Worm (Caenorhabditis elegans) whole organism, L1 larva: ENCODE measurements around the gene R02E4.2.

Experiments
- C16A3.4 ChIP-seq: fragments of 150-350 bp; optimal IDR thresholded peaks from 2 replicates; lab custom pipeline; 2014; ENCODE audit warnings: missing biosample characterization, missing genetic modification characterization
- aha-1 ChIP-seq: fragments of 150-350 bp; optimal IDR thresholded peaks from 2 replicates; lab custom pipeline; 2014; ENCODE audit warnings: missing biosample characterization, missing genetic modification characterization
- alr-1 ChIP-seq: fragments of 200-800 bp; sonication (Bioruptor generic); optimal IDR thresholded peaks from 2 replicates; lab custom pipeline; 2018; ENCODE audit warnings: borderline replicate concordance, mild to moderate bottlenecking, missing genetic modification characterization, missing compliant biosample characterization
- aly-2 ChIP-seq: fragments of 150-350 bp; optimal IDR thresholded peaks from 2 replicates; lab custom pipeline; 2014; ENCODE audit warnings: missing biosample characterization, missing genetic modification characterization
- ceh-8 ChIP-seq: fragments of 200-800 bp; sonication (Bioruptor generic); optimal IDR thresholded peaks from 2 replicates; lab custom pipeline; 2018; ENCODE audit warnings: mild to moderate bottlenecking, missing genetic modification characterization, moderate library complexity, missing compliant biosample characterization
- ceh-90 ChIP-seq: sonication (generic microtip); optimal IDR thresholded peaks from 2 replicates; lab custom pipeline; 2016; ENCODE audit warnings: missing genetic modification characterization, missing compliant biosample characterization
- ces-1 ChIP-seq: fragments of 150-350 bp; optimal IDR thresholded peaks from 2 replicates; lab custom pipeline; 2014; ENCODE audit warnings: missing biosample characterization, missing genetic modification reagents, missing genetic modification characterization
- dsc-1 ChIP-seq: sonication (generic microtip); optimal IDR thresholded peaks from 2 replicates; lab custom pipeline; 2016; ENCODE audit warnings: mild to moderate bottlenecking, missing genetic modification characterization, missing compliant biosample characterization
- efl-1 ChIP-seq, 4 experiments: fragments of 150-350 bp; optimal IDR thresholded peaks in 3 of 4; peaks in 1 of 4; 1 replicate in 1 of 4; 2 replicates in 3 of 4; lab custom pipeline; 2014; ENCODE audit warnings: missing biosample characterization in 2 of 4, missing genetic modification characterization in 2 of 4, missing genetic modification reagents in 2 of 4
- egl-13 ChIP-seq: sonication (generic microtip); optimal IDR thresholded peaks from 2 replicates; lab custom pipeline; 2016; ENCODE audit warnings: missing genotype, missing genetic modification reagents, missing genetic modification characterization, missing compliant biosample characterization
- egl-27 ChIP-seq, 2 experiments: fragments of 150-350 bp in 1 of 2; sonication (generic microtip); optimal IDR thresholded peaks; 3 replicates each; lab custom pipeline; 2017 to 2018; ENCODE audit warnings: missing biosample characterization in 2 of 2, missing genetic modification characterization in 2 of 2, missing genetic modification reagents in 2 of 2
- elt-3 ChIP-seq, 6 experiments: fragments of 150-350 bp in 1 of 6; sonication (generic microtip); optimal IDR thresholded peaks; 2 replicates each; lab custom pipeline; 2017 to 2018; ENCODE audit warnings: missing biosample characterization in 6 of 6, missing genetic modification characterization in 6 of 6, inconsistent platforms in 1 of 6
- ets-5 ChIP-seq: fragments of 200-800 bp; sonication (Bioruptor generic); IDR thresholded peaks from 2 replicates; pipeline ENCODE4 v1.3.6; 2022; ENCODE audit warnings: missing genetic modification characterization, missing compliant biosample characterization
- fkh-8 ChIP-seq: sonication (generic microtip); optimal IDR thresholded peaks from 2 replicates; lab custom pipeline; 2016; ENCODE audit warnings: mild to moderate bottlenecking, missing genetic modification characterization, missing compliant biosample characterization
- hlh-17 ChIP-seq: fragments of 200-800 bp; sonication (Bioruptor generic); optimal IDR thresholded peaks from 2 replicates; lab custom pipeline; 2018; ENCODE audit warnings: missing genetic modification characterization, mild to moderate bottlenecking, missing compliant biosample characterization, moderate library complexity, borderline replicate concordance
- hpl-2 ChIP-seq: fragments of 150-350 bp; optimal IDR thresholded peaks from 2 replicates; lab custom pipeline; 2014; ENCODE audit warnings: missing biosample characterization, missing genetic modification reagents, missing genetic modification characterization
- jun-1 ChIP-seq: fragments of 150-350 bp; optimal IDR thresholded peaks from 2 replicates; lab custom pipeline; 2014; ENCODE audit warnings: missing biosample characterization, missing genetic modification reagents, missing genetic modification characterization
- lin-15B ChIP-seq: fragments of 150-350 bp; sonication (generic microtip); optimal IDR thresholded peaks from 3 replicates; lab custom pipeline; 2014; ENCODE audit warnings: missing biosample characterization, missing genetic modification characterization
- lin-35 ChIP-seq, 2 experiments: fragments of 150-350 bp; optimal IDR thresholded peaks; 2 replicates each; lab custom pipeline; 2014; ENCODE audit warnings: missing biosample characterization in 2 of 2, missing genetic modification characterization in 2 of 2, missing genetic modification reagents in 2 of 2
- lir-3 ChIP-seq: sonication (generic microtip); optimal IDR thresholded peaks from 2 replicates; lab custom pipeline; 2016; ENCODE audit warnings: mild to moderate bottlenecking, missing genetic modification characterization, moderate library complexity, missing compliant biosample characterization; ENCODE audit not compliant: poor library complexity
- lsy-2 ChIP-seq, 2 experiments: fragments of 150-350 bp; optimal IDR thresholded peaks; 2 replicates each; lab custom pipeline; 2014; ENCODE audit warnings: missing biosample characterization in 2 of 2, missing genetic modification characterization in 2 of 2
- mab-9 ChIP-seq: fragments of 200-800 bp; sonication (Bioruptor generic); IDR thresholded peaks from 2 replicates; pipeline ENCODE4 v1.3.6; 2022; ENCODE audit warnings: missing genetic modification reagents, missing genetic modification characterization, missing compliant biosample characterization
- mdl-1 ChIP-seq, 2 experiments: fragments of 150-350 bp; optimal IDR thresholded peaks; 2 replicates each; lab custom pipeline; 2014 to 2017; ENCODE audit warnings: missing biosample characterization in 2 of 2, missing genetic modification characterization in 2 of 2, inconsistent platforms in 1 of 2
- mef-2 ChIP-seq: fragments of 150-350 bp; optimal IDR thresholded peaks from 2 replicates; lab custom pipeline; 2014; ENCODE audit warnings: missing biosample characterization, missing genetic modification characterization
- mep-1 ChIP-seq: fragments of 150-350 bp; optimal IDR thresholded peaks from 2 replicates; lab custom pipeline; 2014; ENCODE audit warnings: missing biosample characterization, missing genetic modification characterization
- nhr-11 ChIP-seq: fragments of 150-350 bp; optimal IDR thresholded peaks from 2 replicates; lab custom pipeline; 2014; ENCODE audit warnings: missing biosample characterization, missing genetic modification characterization
- nhr-12 ChIP-seq: sonication (generic microtip); optimal IDR thresholded peaks from 2 replicates; lab custom pipeline; 2017; ENCODE audit warnings: missing biosample characterization, missing genetic modification characterization
- nhr-237 ChIP-seq: fragments of 150-350 bp; optimal IDR thresholded peaks from 2 replicates; lab custom pipeline; 2014; ENCODE audit warnings: missing biosample characterization, missing genetic modification characterization
- nhr-28 ChIP-seq: fragments of 150-350 bp; optimal IDR thresholded peaks from 2 replicates; lab custom pipeline; 2014; ENCODE audit warnings: missing biosample characterization, missing genetic modification characterization
- nhr-47 ChIP-seq: sonication (generic microtip); optimal IDR thresholded peaks from 2 replicates; lab custom pipeline; 2016; ENCODE audit warnings: mild to moderate bottlenecking, missing genetic modification characterization, moderate library complexity, missing compliant biosample characterization
- nhr-71 ChIP-seq: sonication (generic microtip); optimal IDR thresholded peaks from 2 replicates; lab custom pipeline; 2016; ENCODE audit warnings: mild to moderate bottlenecking, missing genetic modification characterization, moderate library complexity, missing compliant biosample characterization
- nhr-76 ChIP-seq: sonication (generic microtip); optimal IDR thresholded peaks from 2 replicates; lab custom pipeline; 2017; ENCODE audit warnings: missing biosample characterization, missing genetic modification characterization
- nhr-85 ChIP-seq: sonication (generic microtip); peaks from one replicate; lab custom pipeline; 2016; ENCODE audit warnings: missing genetic modification characterization, inconsistent platforms, missing compliant biosample characterization
- nhr-90 ChIP-seq: sonication (generic microtip); optimal IDR thresholded peaks from 2 replicates; lab custom pipeline; 2016; ENCODE audit warnings: mild to moderate bottlenecking, missing genetic modification characterization, missing compliant biosample characterization; ENCODE audit not compliant: poor library complexity
- pag-3 ChIP-seq: sonication (generic microtip); optimal IDR thresholded peaks from 2 replicates; lab custom pipeline; 2017; ENCODE audit warnings: missing genetic modification characterization, mild to moderate bottlenecking, missing compliant biosample characterization, antibody characterized with exemption, borderline replicate concordance; ENCODE audit not compliant: insufficient read depth
- pax-3 ChIP-seq: fragments of 200-800 bp; sonication (Bioruptor generic); optimal IDR thresholded peaks from 2 replicates; lab custom pipeline; 2018; ENCODE audit warnings: mild to moderate bottlenecking, missing genetic modification characterization, moderate library complexity, missing compliant biosample characterization
- pqm-1 ChIP-seq: sonication (generic microtip); optimal IDR thresholded peaks from 3 replicates; lab custom pipeline; 2017; ENCODE audit warnings: missing biosample characterization, missing genetic modification characterization
- rnt-1 ChIP-seq: sonication (generic microtip); optimal IDR thresholded peaks from 2 replicates; lab custom pipeline; 2016; ENCODE audit warnings: mild to moderate bottlenecking, missing genetic modification characterization, moderate library complexity, missing compliant biosample characterization
- snpc-4 ChIP-seq: fragments of 150-350 bp; optimal IDR thresholded peaks from 2 replicates; lab custom pipeline; 2014; ENCODE audit warnings: missing biosample characterization, missing genetic modification characterization
- snu-23 ChIP-seq: sonication (generic microtip); optimal IDR thresholded peaks from 2 replicates; lab custom pipeline; 2016; ENCODE audit warnings: missing genetic modification characterization, missing compliant biosample characterization
- sox-4 ChIP-seq: sonication (generic microtip); optimal IDR thresholded peaks from 2 replicates; lab custom pipeline; 2016; ENCODE audit warnings: missing genetic modification characterization, missing compliant biosample characterization
- sptf-1 ChIP-seq: fragments of 150-350 bp; optimal IDR thresholded peaks from 2 replicates; lab custom pipeline; 2014; ENCODE audit warnings: missing biosample characterization, missing genetic modification characterization
- sup-37 ChIP-seq: fragments of 200-800 bp; sonication (Bioruptor generic); optimal IDR thresholded peaks from 2 replicates; lab custom pipeline; 2018; ENCODE audit warnings: mild to moderate bottlenecking, missing genetic modification characterization, missing compliant biosample characterization
- swsn-7 ChIP-seq: sonication (generic microtip); optimal IDR thresholded peaks from 2 replicates; lab custom pipeline; 2016; ENCODE audit warnings: missing genetic modification characterization, missing compliant biosample characterization
- tbx-2 ChIP-seq: sonication (generic microtip); optimal IDR thresholded peaks from 2 replicates; lab custom pipeline; 2016; ENCODE audit warnings: missing genetic modification characterization, missing compliant biosample characterization
- tlp-1 ChIP-seq: fragments of 150-350 bp; optimal IDR thresholded peaks from 2 replicates; lab custom pipeline; 2014; ENCODE audit warnings: missing biosample characterization, missing genetic modification characterization
- unc-30 ChIP-seq: sonication (generic microtip); optimal IDR thresholded peaks from 2 replicates; lab custom pipeline; 2017; ENCODE audit warnings: missing biosample characterization, missing genetic modification characterization
- unc-86 ChIP-seq: sonication (generic microtip); optimal IDR thresholded peaks from 2 replicates; lab custom pipeline; 2016; ENCODE audit warnings: missing genetic modification characterization, missing compliant biosample characterization
- unc-98 ChIP-seq: fragments of 200-800 bp; sonication (Bioruptor generic); IDR thresholded peaks from 2 replicates; pipeline ENCODE4 v1.3.6; 2022; ENCODE audit warnings: missing genetic modification characterization, missing compliant biosample characterization
- xbp-1 ChIP-seq: sonication (generic microtip); optimal IDR thresholded peaks from 2 replicates; lab custom pipeline; 2016; ENCODE audit warnings: missing genetic modification characterization, missing compliant biosample characterization
- zip-4 ChIP-seq: fragments of 200-800 bp; sonication (Bioruptor generic); optimal IDR thresholded peaks from 2 replicates; lab custom pipeline; 2018; ENCODE audit warnings: mild to moderate bottlenecking, missing genetic modification characterization, moderate library complexity, missing compliant biosample characterization
- ztf-11 ChIP-seq, 2 experiments: sonication (generic microtip); optimal IDR thresholded peaks; 2 replicates each; lab custom pipeline; 2016 to 2017; ENCODE audit warnings: missing genetic modification characterization in 2 of 2, missing biosample characterization in 1 of 2, missing compliant biosample characterization in 1 of 2
- ztf-4 ChIP-seq: fragments of 150-350 bp; optimal IDR thresholded peaks from 2 replicates; lab custom pipeline; 2014; ENCODE audit warnings: missing biosample characterization, missing genetic modification characterization

R02E4.2 gene

DNA sequence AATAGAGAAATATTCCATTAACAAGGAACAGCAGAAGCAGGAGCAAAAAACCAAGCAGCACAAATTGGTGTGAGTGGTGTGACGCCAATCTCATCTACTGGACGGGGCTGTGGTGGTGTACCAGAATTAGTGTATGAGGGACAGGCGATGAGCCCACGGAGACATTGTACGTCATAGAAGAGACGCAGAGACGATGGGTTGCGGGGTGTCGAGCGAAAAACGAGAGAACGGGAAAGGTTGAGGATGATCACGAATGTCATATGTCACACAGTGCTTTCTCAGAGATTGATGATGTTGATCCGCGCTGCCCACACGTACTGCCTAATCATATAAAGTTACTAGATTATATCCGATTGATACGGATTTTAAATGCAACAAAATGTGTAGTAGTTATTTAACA is 50.6 kb downstream of the R02E4.2 start (continued):
- TF ChIP-seq alr-1 (tag; lab: Kevin White, UChicago) (no peak), pag-3 (tag; lab: Kevin White, UChicago) (no peak), tlp-1 (tag; lab: Kevin White, UChicago) (no peak), dsc-1 (tag; lab: Kevin White, UChicago) (peak; percentile 67), ztf-11 (tag; optimal IDR thresholded peaks at IDR 0.05; lab: Kevin White, UChicago) (peak in 1 of 2 experiments; percentile 12), nhr-71 (tag; lab: Kevin White, UChicago) (peak; percentile 58), snu-23 (GFP tag; lab: Kevin White, UChicago) (peak; percentile 50), ceh-90 (tag; lab: Kevin White, UChicago) (no peak), nhr-28 (tag; lab: Kevin White, UChicago) (no peak), mef-2 (tag; lab: Kevin White, UChicago) (no peak), hlh-17 (GFP tag; lab: Kevin White, UChicago) (no peak), sup-37 (GFP tag; lab: Kevin White, UChicago) (no peak), egl-13 (tag; lab: Kevin White, UChicago) (peak; percentile 64), nhr-76 (tag; lab: Kevin White, UChicago) (no peak), ces-1 (no peak), lsy-2 (tag; optimal IDR thresholded peaks at IDR 0.05; lab: Kevin White, UChicago) (no peak), nhr-237 (tag; lab: Kevin White, UChicago) (no peak), nhr-85 (tag; lab: Kevin White, UChicago) (peak; percentile 53), unc-86 (tag; lab: Kevin White, UChicago) (no peak), unc-98 (no peak), swsn-7 (tag; lab: Kevin White, UChicago) (no peak), hpl-2 (GFP tag; lab: Kevin White, UChicago) (no peak), nhr-90 (tag; lab: Kevin White, UChicago) (peak; percentile 10), pqm-1 (tag; lab: Kevin White, UChicago) (no peak), nhr-47 (tag; lab: Kevin White, UChicago) (peak; percentile 31), zip-4 (GFP tag; lab: Kevin White, UChicago) (no peak), sox-4 (no peak), xbp-1 (tag; lab: Kevin White, UChicago) (no peak), tbx-2 (tag; lab: Kevin White, UChicago) (peak; percentile 26), snpc-4 (tag; lab: Kevin White, UChicago) (no peak), efl-1 (optimal IDR thresholded peaks at IDR 0.05; lab: Kevin White, UChicago) (no peak), efl-1 (GFP tag; optimal IDR thresholded peaks at IDR 0.05 in 1 of 2; lab: Kevin White, UChicago) (no peak), unc-30 (tag; lab: Kevin White, UChicago) (no peak), ceh-8 (GFP tag; lab: Kevin White, UChicago) (no peak), sptf-1 (tag; lab: Kevin White, UChicago) (no peak), jun-1 (tag; lab: Kevin White, UChicago) (no peak), lin-15B (no peak), elt-3 (tag; optimal IDR thresholded peaks at IDR 0.05; lab: Kevin White, UChicago) (peak in 2 of 6 experiments; percentile 30 to 56), egl-27 (tag; optimal IDR thresholded peaks at IDR 0.05; lab: Kevin White, UChicago) (no peak), aly-2 (tag; lab: Kevin White, UChicago) (no peak), rnt-1 (tag; lab: Kevin White, UChicago) (peak; percentile 62), ets-5 (GFP tag; lab: Robert Waterston, UW) (no peak), lir-3 (tag; lab: Kevin White, UChicago) (no peak), nhr-11 (no peak), ztf-4 (tag; lab: Kevin White, UChicago) (no peak), pax-3 (tag; lab: Kevin White, UChicago) (no peak), mep-1 (tag; lab: Kevin White, UChicago) (peak; percentile 20), C16A3.4 (no peak), mab-9 (GFP tag; lab: Robert Waterston, UW) (no peak), fkh-8 (no peak), lin-35 (GFP tag; optimal IDR thresholded peaks at IDR 0.05; lab: Kevin White, UChicago) (peak in 1 of 2 experiments; percentile 8), aha-1 (tag; lab: Kevin White, UChicago) (no peak), nhr-12 (tag; lab: Kevin White, UChicago) (no peak), mdl-1 (tag; optimal IDR thresholded peaks at IDR 0.05; lab: Kevin White, UChicago) (peak in 1 of 2 experiments; percentile 22)
